Fruit fly (Drosophila melanogaster): ENCODE measurements around the gene jumu.

DNA sequence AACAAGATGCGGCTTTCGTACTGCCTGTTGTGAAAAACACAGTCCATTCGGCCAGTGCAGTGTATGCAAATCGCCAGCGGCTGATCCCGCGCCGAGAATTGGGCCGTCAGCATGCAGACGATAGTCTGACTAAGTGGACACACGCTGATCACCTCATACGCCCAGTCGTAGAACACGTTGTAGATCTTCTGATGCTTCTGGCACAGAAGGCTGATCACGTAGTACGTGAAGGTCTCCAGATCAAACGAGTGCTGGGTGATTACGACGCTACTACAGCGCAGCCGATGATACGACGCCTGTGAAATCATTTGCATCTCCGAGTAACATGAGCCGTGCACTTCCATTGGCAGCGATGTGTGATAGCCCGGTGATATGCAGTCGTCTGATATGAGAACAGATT lies 54.0 kb downstream of the jumu start:
- no peak for TF ChIP-seq CG3919 (GFP tag; optimal IDR thresholded peaks at IDR 0.05)
- TF ChIP-seq CG16779 (tag; optimal IDR thresholded peaks at IDR 0.05), result no peak
- no peak for TF ChIP-seq CG11762 (GFP tag; optimal IDR thresholded peaks at IDR 0.05; ENCODE audit: insufficient read depth)
- TF ChIP-seq Met (GFP tag; optimal IDR thresholded peaks at IDR 0.05), result no peak
